Fruit fly (Drosophila melanogaster) whole organism, pupa: ENCODE data around the gene Cyp6t1.

Experiments used
- CG14655 ChIP-seq: fragments of 200-800 bp; sonication (Bioruptor generic); optimal IDR thresholded peaks from 3 replicates; lab custom pipeline; 2017; ENCODE audit warnings: mild to moderate bottlenecking, missing biosample characterization, missing genetic modification reagents, missing genetic modification characterization
- CG34367 ChIP-seq: fragments of 200-800 bp; sonication (Bioruptor generic); optimal IDR thresholded peaks from 2 replicates; lab custom pipeline; 2018; ENCODE audit warnings: missing biosample characterization, mild to moderate bottlenecking, missing genetic modification characterization
- CG4496 ChIP-seq: fragments of 200-800 bp; sonication (Bioruptor generic); IDR thresholded peaks from 3 replicates; pipeline ENCODE4 v1.3.6; 2022; ENCODE audit warnings: missing biosample characterization, missing genetic modification characterization
- D1 ChIP-seq: fragments of 200-800 bp; sonication (Bioruptor generic); optimal IDR thresholded peaks from 2 replicates; lab custom pipeline; 2018; ENCODE audit warnings: missing biosample characterization, mild to moderate bottlenecking, missing genetic modification characterization, moderate library complexity
- EcR ChIP-seq: fragments of 200-800 bp; sonication (Bioruptor generic); optimal IDR thresholded peaks from 3 replicates; lab custom pipeline; 2019; ENCODE audit warnings: missing biosample characterization, missing genetic modification characterization, mild to moderate bottlenecking, moderate library complexity, missing genetic modification reagents
- Pif1B ChIP-seq: fragments of 200-800 bp; sonication (Bioruptor generic); optimal IDR thresholded peaks from 3 replicates; lab custom pipeline; 2016; ENCODE audit warnings: missing biosample characterization, missing genetic modification characterization
- Snoo ChIP-seq: fragments of 200-800 bp; sonication (Bioruptor generic); optimal IDR thresholded peaks from 3 replicates; lab custom pipeline; 2017; ENCODE audit warnings: missing biosample characterization, mild to moderate bottlenecking, missing genetic modification characterization, inconsistent platforms
- gl ChIP-seq: fragments of 200-800 bp; sonication (Bioruptor generic); optimal IDR thresholded peaks from 2 replicates; lab custom pipeline; 2018; ENCODE audit warnings: missing biosample characterization, mild to moderate bottlenecking, missing genetic modification characterization
- rn ChIP-seq: fragments of 200-800 bp; sonication (Bioruptor generic); IDR thresholded peaks from 2 replicates; pipeline ENCODE4 v1.3.6; 2022; ENCODE audit warnings: missing biosample characterization, missing genetic modification characterization

DNA sequence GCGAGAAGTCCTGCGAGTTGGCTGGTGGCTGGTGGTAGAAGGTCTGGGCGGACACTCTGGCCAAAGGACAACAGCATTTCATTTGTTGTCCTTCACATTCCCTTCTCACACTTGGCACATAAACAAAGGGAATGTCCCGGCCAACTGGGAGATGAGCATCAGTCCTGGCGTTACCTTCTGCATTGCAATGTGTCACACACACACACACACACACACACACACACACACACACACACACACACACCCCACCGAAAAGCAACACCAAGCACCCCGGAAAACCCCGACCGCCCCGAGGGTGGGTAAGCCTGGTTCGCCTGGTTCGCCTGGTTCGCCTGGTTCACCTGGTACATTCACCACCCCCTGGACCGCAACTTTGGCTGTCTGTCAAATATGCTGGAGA lies 48.8 kb upstream of the Cyp6t1 start:
- TF ChIP-seq CG34367 (no peak), D1 (tag; lab: Kevin White, UChicago) (no peak), CG14655 (GFP tag; lab: Kevin White, UChicago) (no peak), gl (tag; lab: Kevin White, UChicago) (no peak), CG4496 (no peak), Pif1B (GFP tag; lab: Kevin White, UChicago) (no peak), EcR (GFP tag; lab: Kevin White, UChicago) (no peak), rn (GFP tag; lab: Robert Waterston, UW) (no peak), Snoo (tag; lab: Kevin White, UChicago) (no peak)
